Worm (Caenorhabditis elegans) whole organism, young adult: ENCODE results near the gene ent-7.
"Not testable (repeated sequence)": the region's sequence is repeated elsewhere in the genome, so short reads cannot be mapped to it uniquely, and the experiment has no call there.

Experiments
- B0261.1 ChIP-seq: sonication (generic microtip); optimal IDR thresholded peaks from 2 replicates; lab custom pipeline; 2016; ENCODE audit warnings: mild to moderate bottlenecking, missing genetic modification characterization, moderate library complexity, missing compliant biosample characterization
- D2030.7 ChIP-seq: fragments of 200-800 bp; sonication (Bioruptor generic); IDR thresholded peaks from 2 replicates; pipeline ENCODE4 v1.3.6; 2022; ENCODE audit warnings: missing genetic modification reagents, missing genetic modification characterization, missing compliant biosample characterization
- F23B12.7 ChIP-seq: sonication (generic microtip); optimal IDR thresholded peaks from 2 replicates; lab custom pipeline; 2017; ENCODE audit warnings: missing genetic modification characterization, mild to moderate bottlenecking, missing compliant biosample characterization, antibody characterized with exemption, moderate library complexity; ENCODE audit not compliant: insufficient read depth
- F52B5.7 ChIP-seq: sonication (generic microtip); optimal IDR thresholded peaks from 2 replicates; lab custom pipeline; 2016; ENCODE audit warnings: mild to moderate bottlenecking, missing genetic modification characterization, missing compliant biosample characterization
- K11D2.4 ChIP-seq: fragments of 200-800 bp; sonication (Bioruptor generic); IDR thresholded peaks from 2 replicates; pipeline ENCODE4 v1.3.6; 2022; ENCODE audit warnings: missing genetic modification reagents, missing genetic modification characterization, missing compliant biosample characterization
- K12H6.12 ChIP-seq: fragments of 200-800 bp; sonication (Bioruptor generic); optimal IDR thresholded peaks from 2 replicates; lab custom pipeline; 2018; ENCODE audit warnings: mild to moderate bottlenecking, missing genetic modification characterization, missing compliant biosample characterization
- T07F8.4 ChIP-seq: sonication (generic microtip); optimal IDR thresholded peaks from 2 replicates; lab custom pipeline; 2016; ENCODE audit warnings: mild to moderate bottlenecking, missing genetic modification characterization, moderate library complexity, missing compliant biosample characterization
- Y67H2A.10 ChIP-seq: fragments of 200-800 bp; sonication (Bioruptor generic); conservative IDR thresholded peaks from 2 replicates; pipeline ENCODE4 v1.3.6; 2022; ENCODE audit warnings: missing genetic modification reagents, missing genetic modification characterization, missing compliant biosample characterization
- Y79H2A.3 ChIP-seq: fragments of 200-800 bp; sonication (Bioruptor generic); conservative IDR thresholded peaks from 2 replicates; pipeline ENCODE4 v1.3.6; 2022; ENCODE audit warnings: missing genetic modification reagents, missing genetic modification characterization, missing compliant biosample characterization
- akir-1 ChIP-seq: fragments of 200-800 bp; sonication (Bioruptor generic); optimal IDR thresholded peaks from 2 replicates; lab custom pipeline; 2018; ENCODE audit warnings: mild to moderate bottlenecking, missing genetic modification characterization, moderate library complexity, missing compliant biosample characterization
- aptf-3 ChIP-seq: fragments of 200-800 bp; sonication (Bioruptor generic); IDR thresholded peaks from 2 replicates; pipeline ENCODE4 v1.3.6; 2022; ENCODE audit warnings: missing genetic modification characterization, missing compliant biosample characterization
- bed-2 ChIP-seq: fragments of 200-800 bp; sonication (Bioruptor generic); IDR thresholded peaks from 2 replicates; pipeline ENCODE4 v1.3.6; 2022; ENCODE audit warnings: missing genetic modification reagents, missing genetic modification characterization, missing compliant biosample characterization
- cebp-2 ChIP-seq: fragments of 200-800 bp; sonication (Bioruptor generic); IDR thresholded peaks from 2 replicates; pipeline ENCODE4 v1.3.6; 2022; ENCODE audit warnings: missing genetic modification characterization, missing compliant biosample characterization
- ceh-79 ChIP-seq: sonication (generic microtip); optimal IDR thresholded peaks from 2 replicates; lab custom pipeline; 2017; ENCODE audit warnings: mild to moderate bottlenecking, missing genetic modification characterization, missing compliant biosample characterization
- die-1 ChIP-seq: sonication (generic microtip); optimal IDR thresholded peaks from 2 replicates; lab custom pipeline; 2016; ENCODE audit warnings: missing genotype, mild to moderate bottlenecking, missing genetic modification characterization, missing compliant biosample characterization
- dpff-1 ChIP-seq: sonication (generic microtip); optimal IDR thresholded peaks from 2 replicates; lab custom pipeline; 2017; ENCODE audit warnings: mild to moderate bottlenecking, missing genetic modification characterization, missing compliant biosample characterization
- egl-44 ChIP-seq: fragments of 200-800 bp; sonication (Bioruptor generic); IDR thresholded peaks from 2 replicates; pipeline ENCODE4 v1.3.6; 2022; ENCODE audit warnings: missing genetic modification reagents, missing genetic modification characterization, missing compliant biosample characterization
- him-1 ChIP-seq: sonication (generic microtip); optimal IDR thresholded peaks from 2 replicates; lab custom pipeline; 2016; ENCODE audit warnings: missing genotype, missing genetic modification reagents, missing genetic modification characterization, missing compliant biosample characterization
- hmg-1.2 ChIP-seq: fragments of 200-800 bp; sonication (Bioruptor generic); IDR thresholded peaks from 2 replicates; pipeline ENCODE4 v1.3.6; 2022; ENCODE audit warnings: missing genetic modification reagents, missing genetic modification characterization, missing compliant biosample characterization
- hmg-20 ChIP-seq: fragments of 200-800 bp; sonication (Bioruptor generic); IDR thresholded peaks from 2 replicates; pipeline ENCODE4 v1.3.6; 2022; ENCODE audit warnings: missing genetic modification reagents, missing genetic modification characterization, missing compliant biosample characterization
- hsf-1 ChIP-seq: fragments of 200-800 bp; sonication (Bioruptor generic); IDR thresholded peaks from 2 replicates; pipeline ENCODE4 v1.3.6; 2022; ENCODE audit warnings: missing genetic modification reagents, missing genetic modification characterization, missing compliant biosample characterization
- lin-35 ChIP-seq, 3 experiments: fragments of 150-350 bp in 2 of 3; sonication (generic microtip) in 1 of 3; optimal IDR thresholded peaks; 2 replicates each; lab custom pipeline; 2014 to 2018; ENCODE audit warnings: missing biosample characterization in 3 of 3, missing genetic modification characterization in 3 of 3, missing genetic modification reagents in 3 of 3
- lin-54 ChIP-seq: fragments of 200-800 bp; sonication (Bioruptor generic); optimal IDR thresholded peaks from 2 replicates; lab custom pipeline; 2018; ENCODE audit warnings: mild to moderate bottlenecking, missing genetic modification characterization, missing compliant biosample characterization
- madf-6 ChIP-seq: fragments of 200-800 bp; sonication (Bioruptor generic); IDR thresholded peaks from 2 replicates; pipeline ENCODE4 v1.3.6; 2022; ENCODE audit warnings: missing genetic modification reagents, missing genetic modification characterization, missing compliant biosample characterization
- madf-8 ChIP-seq: fragments of 200-800 bp; sonication (Bioruptor generic); conservative IDR thresholded peaks from 2 replicates; pipeline ENCODE4 v1.3.6; 2022; ENCODE audit warnings: missing genetic modification reagents, missing genetic modification characterization, missing compliant biosample characterization
- mel-28 ChIP-seq: sonication (generic microtip); optimal IDR thresholded peaks from 2 replicates; lab custom pipeline; 2016; ENCODE audit warnings: borderline replicate concordance, mild to moderate bottlenecking, missing genetic modification characterization, missing compliant biosample characterization
- nfya-1 ChIP-seq: sonication (generic microtip); optimal IDR thresholded peaks from 2 replicates; lab custom pipeline; 2017; ENCODE audit warnings: antibody characterized with exemption, missing compliant biosample characterization, missing genetic modification characterization, borderline replicate concordance; ENCODE audit not compliant: insufficient read depth
- nfya-2 ChIP-seq: fragments of 200-800 bp; sonication (Bioruptor generic); IDR thresholded peaks from 2 replicates; pipeline ENCODE4 v1.3.6; 2022; ENCODE audit warnings: missing genetic modification reagents, missing genetic modification characterization, missing compliant biosample characterization
- nhr-120 ChIP-seq: fragments of 200-800 bp; sonication (Bioruptor generic); IDR thresholded peaks from 2 replicates; pipeline ENCODE4 v1.3.6; 2022; ENCODE audit warnings: missing genetic modification characterization, missing compliant biosample characterization
- nhr-80 ChIP-seq: sonication (generic microtip); optimal IDR thresholded peaks from 2 replicates; lab custom pipeline; 2016; ENCODE audit warnings: missing genetic modification characterization, missing compliant biosample characterization
- nhr-90 ChIP-seq: sonication (generic microtip); optimal IDR thresholded peaks from 2 replicates; lab custom pipeline; 2016; ENCODE audit warnings: missing genotype, mild to moderate bottlenecking, missing genetic modification characterization, missing compliant biosample characterization
- pbrm-1 ChIP-seq: fragments of 200-800 bp; sonication (Bioruptor generic); IDR thresholded peaks from 2 replicates; pipeline ENCODE4 v1.3.6; 2022; ENCODE audit warnings: missing genetic modification reagents, missing genetic modification characterization, missing compliant biosample characterization
- pha-4 ChIP-seq: fragments of 150-350 bp; sonication (generic microtip); optimal IDR thresholded peaks from 2 replicates; lab custom pipeline; 2014; ENCODE audit warnings: missing biosample characterization, missing genetic modification reagents, missing genetic modification characterization
- rec-8 ChIP-seq, 2 experiments: sonication (generic microtip); optimal IDR thresholded peaks; 2 replicates each; lab custom pipeline; 2016; ENCODE audit warnings: mild to moderate bottlenecking in 2 of 2, missing genetic modification characterization in 2 of 2, missing genetic modification reagents in 2 of 2, missing genotype in 2 of 2, missing biosample characterization in 1 of 2, missing compliant biosample characterization in 1 of 2, moderate library complexity in 1 of 2
- repo-1 ChIP-seq: sonication (generic microtip); optimal IDR thresholded peaks from 2 replicates; lab custom pipeline; 2017; ENCODE audit warnings: mild to moderate bottlenecking, missing genetic modification characterization, missing compliant biosample characterization
- snpc-1.1 ChIP-seq: sonication (generic microtip); optimal IDR thresholded peaks from 2 replicates; lab custom pipeline; 2017; ENCODE audit warnings: missing genetic modification characterization, mild to moderate bottlenecking, missing compliant biosample characterization, antibody characterized with exemption, moderate library complexity, missing genotype, missing genetic modification reagents; ENCODE audit not compliant: insufficient read depth
- snpc-4 ChIP-seq, 5 experiments: fragments of 150-350 bp in 1 of 5; sonication (generic microtip) in 4 of 5; optimal IDR thresholded peaks; 2 replicates each; lab custom pipeline; 2014 to 2018; ENCODE audit warnings: missing genetic modification characterization in 5 of 5, missing biosample characterization in 3 of 5, antibody characterized with exemption in 2 of 5, mild to moderate bottlenecking in 2 of 5, missing compliant biosample characterization in 2 of 5, missing genotype in 2 of 5, moderate library complexity in 2 of 5, missing genetic modification reagents in 1 of 5
- somi-1 ChIP-seq: fragments of 200-800 bp; sonication (Bioruptor generic); optimal IDR thresholded peaks from 2 replicates; lab custom pipeline; 2018; ENCODE audit warnings: mild to moderate bottlenecking, missing genetic modification characterization, missing compliant biosample characterization
- sptf-2 ChIP-seq: fragments of 200-800 bp; sonication (Bioruptor generic); optimal IDR thresholded peaks from 2 replicates; lab custom pipeline; 2018; ENCODE audit warnings: mild to moderate bottlenecking, missing genetic modification characterization, missing compliant biosample characterization
- zfh-2 ChIP-seq: fragments of 200-800 bp; sonication (Bioruptor generic); conservative IDR thresholded peaks from 2 replicates; pipeline ENCODE4 v1.3.6; 2022; ENCODE audit warnings: missing genetic modification reagents, missing genetic modification characterization, missing compliant biosample characterization
- zim-3 ChIP-seq: sonication (generic microtip); optimal IDR thresholded peaks from 2 replicates; lab custom pipeline; 2017; ENCODE audit warnings: mild to moderate bottlenecking, missing genetic modification characterization, moderate library complexity, missing compliant biosample characterization
- ztf-6 ChIP-seq: fragments of 200-800 bp; sonication (Bioruptor generic); IDR thresholded peaks from 2 replicates; pipeline ENCODE4 v1.3.6; 2022; ENCODE audit warnings: missing genetic modification reagents, missing genetic modification characterization, missing compliant biosample characterization

ent-7 gene

DNA sequence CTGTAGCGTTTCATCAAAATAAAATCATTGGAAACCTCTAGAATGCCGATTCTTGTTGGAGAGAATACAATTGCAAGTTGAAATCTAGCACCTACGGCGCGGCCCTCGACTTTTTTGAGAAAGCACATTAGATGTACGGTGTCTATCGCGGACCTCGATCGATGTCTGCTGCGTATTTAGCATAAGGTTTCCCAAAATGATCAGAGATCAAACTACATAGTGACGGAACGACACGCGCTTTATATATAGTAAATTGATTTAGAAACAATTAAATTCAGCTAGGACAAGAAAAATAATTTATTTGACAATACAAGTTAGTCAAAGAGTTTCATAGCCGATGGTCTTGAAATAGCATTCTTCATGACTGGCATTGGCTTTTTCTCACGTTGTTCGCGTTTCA lies 9.1 kb downstream of the ent-7 start:
- TF ChIP-seq cebp-2 (GFP tag; lab: Robert Waterston, UW) (no peak), K12H6.12 (tag; lab: Kevin White, UChicago) (no peak), bed-2 (GFP tag; lab: Robert Waterston, UW) (no peak), D2030.7 (GFP tag; lab: Robert Waterston, UW) (no peak), him-1 (tag; lab: Kevin White, UChicago) (no peak), pbrm-1 (GFP tag; lab: Robert Waterston, UW) (peak; percentile 54), dpff-1 (tag; lab: Kevin White, UChicago) (no peak), zfh-2 (GFP tag; lab: Robert Waterston, UW) (no peak), aptf-3 (GFP tag; lab: Robert Waterston, UW) (no peak), Y79H2A.3 (GFP tag; lab: Robert Waterston, UW) (no peak), T07F8.4 (no peak), ceh-79 (tag; lab: Kevin White, UChicago) (no peak), snpc-4 (GFP tag; optimal IDR thresholded peaks at IDR 0.05; lab: Kevin White, UChicago) (no peak), snpc-4 (tag; optimal IDR thresholded peaks at IDR 0.05; lab: Kevin White, UChicago) (peak in 2 of 4 experiments; percentile 62 to 85), hmg-1.2 (GFP tag; lab: Robert Waterston, UW) (peak; percentile 51), lin-35 (GFP tag; optimal IDR thresholded peaks at IDR 0.05; lab: Kevin White, UChicago) (no peak), snpc-1.1 (tag; lab: Kevin White, UChicago) (peak; percentile 71)

- TF ChIP-seq hmg-20 (no peak), repo-1 (tag; lab: Kevin White, UChicago) (no peak), somi-1 (GFP tag; lab: Kevin White, UChicago) (no peak), Y67H2A.10 (GFP tag; lab: Robert Waterston, UW) (no peak), nhr-80 (no peak), akir-1 (no peak), lin-54 (GFP tag; lab: Kevin White, UChicago) (no peak), nhr-90 (tag; lab: Kevin White, UChicago) (no peak), cebp-2 (GFP tag; lab: Robert Waterston, UW) (no peak), madf-8 (GFP tag; lab: Robert Waterston, UW) (no peak), nfya-1 (tag; lab: Kevin White, UChicago) (no peak), dpff-1 (tag; lab: Kevin White, UChicago) (no peak), ztf-6 (GFP tag; lab: Robert Waterston, UW) (no peak), nhr-120 (GFP tag; lab: Robert Waterston, UW) (no peak), zim-3 (tag; lab: Kevin White, UChicago) (no peak)
Measured at ce11 chrIV:10027566-10027965, 10.5 kb downstream of the ent-7 start, which contains the start of gene gipc-2. gipc-2 (minus strand) TSS chrIV:10027666.

ce11 chrIV:10028779-10029178 lies 11.7 kb downstream of the ent-7 start, which contains the start of the genes F44D12.16 and msd-2:
F44D12.16 (plus strand) TSS chrIV:10029079.
msd-2 (plus strand) TSS chrIV:10029083.
- TF ChIP-seq madf-6 (GFP tag; lab: Robert Waterston, UW); snpc-4 (GFP tag; optimal IDR thresholded peaks at IDR 0.05; lab: Kevin White, UChicago); snpc-4 (tag; optimal IDR thresholded peaks at IDR 0.05; lab: Kevin White, UChicago); him-1 (tag; lab: Kevin White, UChicago): not testable (repeated sequence)

DNA sequence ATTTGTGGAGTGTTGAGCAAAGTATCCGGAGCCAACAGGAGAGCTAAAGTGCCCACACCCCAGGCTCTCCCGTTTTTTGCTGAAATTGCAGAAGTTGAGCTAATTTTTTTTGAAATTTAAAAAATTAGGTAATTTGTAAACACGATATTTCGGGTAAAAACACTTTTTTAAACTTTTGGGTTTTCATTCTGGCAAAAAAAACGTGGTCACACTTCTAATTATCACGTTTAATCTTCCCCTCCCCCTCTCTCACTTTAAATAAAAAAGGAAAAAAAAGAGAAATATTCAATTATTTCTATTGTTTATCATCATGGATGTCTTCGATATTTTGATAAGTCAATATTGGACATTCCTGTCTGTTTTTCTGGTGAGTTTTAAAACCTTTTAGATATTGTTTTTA lies 16.0 kb downstream of the ent-7 start, which contains the start of gene F44D12.6:
Gene F44D12.6, plus strand, starts transcription at position 301 of the 400 bp plus-strand sequence.
- TF ChIP-seq B0261.1 (tag; lab: Kevin White, UChicago) = no peak
- no peak for TF ChIP-seq egl-44
- TF ChIP-seq pha-4 (tag; lab: Kevin White, UChicago) = no peak
- no peak for TF ChIP-seq nfya-2 (GFP tag; lab: Robert Waterston, UW)
- no peak for TF ChIP-seq nhr-80
- TF ChIP-seq snpc-1.1 (tag; lab: Kevin White, UChicago) = no peak
- TF ChIP-seq K11D2.4 (GFP tag; lab: Robert Waterston, UW) = no peak
- no peak for TF ChIP-seq Y67H2A.10 (GFP tag; lab: Robert Waterston, UW)
- no peak for TF ChIP-seq hsf-1 (GFP tag; lab: Robert Waterston, UW)
- TF ChIP-seq rec-8 (tag; optimal IDR thresholded peaks at IDR 0.05; lab: Kevin White, UChicago) = no peak
- no peak for TF ChIP-seq F23B12.7 (tag; lab: Kevin White, UChicago)
- TF ChIP-seq die-1 (tag; lab: Kevin White, UChicago) = no peak
- TF ChIP-seq sptf-2 = no peak
- TF ChIP-seq F52B5.7 (tag; lab: Kevin White, UChicago) = no peak
- no peak for TF ChIP-seq mel-28 (tag; lab: Kevin White, UChicago)
